Worm (Caenorhabditis elegans) whole organism, L4/young adult: ENCODE data around the gene K02A6.4.

Source experiments
- W03F9.2 ChIP-seq: fragments of 150-350 bp; optimal IDR thresholded peaks from 2 replicates; lab custom pipeline; 2014; ENCODE audit warnings: missing biosample characterization, missing genetic modification characterization
- dao-5 ChIP-seq: sonication (generic microtip); optimal IDR thresholded peaks from 2 replicates; lab custom pipeline; 2016; ENCODE audit warnings: missing genotype, missing genetic modification characterization, moderate library complexity, missing compliant biosample characterization
- him-1 ChIP-seq: sonication (generic microtip); optimal IDR thresholded peaks from 2 replicates; lab custom pipeline; 2016; ENCODE audit warnings: missing genotype, missing genetic modification reagents, missing genetic modification characterization, missing compliant biosample characterization

DNA sequence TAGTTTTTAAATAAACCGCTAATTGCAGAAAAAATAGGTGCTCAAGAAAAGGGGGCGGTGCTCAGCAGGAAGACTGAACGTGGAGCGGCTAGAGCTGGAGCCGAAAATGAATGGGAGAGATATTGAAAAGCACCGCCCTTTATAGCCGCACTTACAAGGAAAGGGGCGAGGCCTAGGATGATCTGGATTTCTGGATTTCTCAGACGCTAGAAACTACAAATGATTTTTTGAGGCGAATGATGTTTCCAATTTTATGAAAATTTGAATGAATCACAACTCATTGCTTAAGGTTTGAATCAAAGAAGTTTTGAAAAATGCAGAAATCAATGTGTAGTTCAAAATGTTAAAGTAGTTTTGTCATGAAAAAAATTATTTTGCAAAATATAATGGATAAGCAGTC lies 6.4 kb upstream of the K02A6.4 start, which contains the start of gene K02A6.2:
- TF ChIP-seq him-1 (tag; lab: Kevin White, UChicago) (no peak), W03F9.2 (no peak), dao-5 (tag; lab: Kevin White, UChicago) (no peak)
